Worm (Caenorhabditis elegans): ENCODE data around the gene fbxb-105.

fbxb-105 gene

ce11 chrII:2800550-2801233, 30.0 kb upstream of the fbxb-105 start, which contains the start of gene nhr-119 (continued):
- no peak for TF ChIP-seq madf-5 (GFP tag; IDR thresholded peaks at IDR 0.05)
- TF ChIP-seq mdl-1 (tag; optimal IDR thresholded peaks at IDR 0.05), result peak; percentile 11 to 81
- no peak for TF ChIP-seq dmd-8 (GFP tag; IDR thresholded peaks at IDR 0.05)
- TF ChIP-seq aly-2 (tag; optimal IDR thresholded peaks at IDR 0.05), result no peak
- peak; percentile 85 for TF ChIP-seq nhr-102 (tag; optimal IDR thresholded peaks at IDR 0.05)
- TF ChIP-seq nhr-237 (tag; optimal IDR thresholded peaks at IDR 0.05), result no peak
- TF ChIP-seq tag-97 (GFP tag; IDR thresholded peaks at IDR 0.05), result no peak
- TF ChIP-seq T20F7.1 (GFP tag; optimal IDR thresholded peaks at IDR 0.05), result no peak
- no peak for TF ChIP-seq mxl-2 (GFP tag; conservative IDR thresholded peaks at IDR 0.05)
- TF ChIP-seq nhr-10 (tag; optimal IDR thresholded peaks at IDR 0.05), result peak; percentile 8
- TF ChIP-seq Y75B8A.6 (GFP tag; IDR thresholded peaks at IDR 0.05), result no peak
- TF ChIP-seq lin-38 (GFP tag; IDR thresholded peaks at IDR 0.05), result peak; percentile 35; the same call in 1 of the 2 replicates
- TF ChIP-seq ceh-20 (GFP tag; IDR thresholded peaks at IDR 0.05), result peak; percentile 70
- peak in 1 of 2 experiments; percentile 14 for TF ChIP-seq hif-1 (tag; optimal IDR thresholded peaks at IDR 0.05)
- no peak for TF ChIP-seq snpc-1.2 (GFP tag; IDR thresholded peaks at IDR 0.05)
- TF ChIP-seq lin-13 (GFP tag; optimal IDR thresholded peaks at IDR 0.05), result peak; percentile 6
- TF ChIP-seq mxl-3 (GFP tag; optimal IDR thresholded peaks at IDR 0.05), result peak; percentile 89
- no peak for TF ChIP-seq unc-130 (GFP tag; optimal IDR thresholded peaks at IDR 0.05)
- no peak for TF ChIP-seq ceh-44 (GFP tag; IDR thresholded peaks at IDR 0.05)
- no peak for TF ChIP-seq ctbp-1 (GFP tag; IDR thresholded peaks at IDR 0.05)
- TF ChIP-seq dmd-6 (GFP tag; IDR thresholded peaks at IDR 0.05), result peak; percentile 91
- no peak for TF ChIP-seq nhr-42 (GFP tag; IDR thresholded peaks at IDR 0.05)
- TF ChIP-seq ceh-28 (tag; optimal IDR thresholded peaks at IDR 0.05), result peak; percentile 19
- TF ChIP-seq lir-3 (tag; optimal IDR thresholded peaks at IDR 0.05), result no peak
- no peak for TF ChIP-seq zfp-2 (tag; optimal IDR thresholded peaks at IDR 0.05)
- peak; percentile 44 for TF ChIP-seq nhr-6 (tag; optimal IDR thresholded peaks at IDR 0.05)
- peak; percentile 59 for TF ChIP-seq hmg-1.1 (GFP tag; IDR thresholded peaks at IDR 0.05)
- no peak for TF ChIP-seq ztf-11 (tag; optimal IDR thresholded peaks at IDR 0.05)
- no peak for TF ChIP-seq dmd-9 (GFP tag; IDR thresholded peaks at IDR 0.05)
- peak; percentile 93 for TF ChIP-seq nhr-48 (tag; optimal IDR thresholded peaks at IDR 0.05)
- no peak for TF ChIP-seq nhr-76 (tag; optimal IDR thresholded peaks at IDR 0.05)
- no peak for TF ChIP-seq lim-7 (GFP tag; IDR thresholded peaks at IDR 0.05)
- TF ChIP-seq ceh-32 (tag; optimal IDR thresholded peaks at IDR 0.05; ENCODE audit: poor library complexity), result no peak
- TF ChIP-seq sdz-12 (GFP tag; optimal IDR thresholded peaks at IDR 0.05), result no peak
- TF ChIP-seq nhr-111 (GFP tag; optimal IDR thresholded peaks at IDR 0.05), result no peak
- peak; percentile 96 for TF ChIP-seq dve-1 (tag; optimal IDR thresholded peaks at IDR 0.05; ENCODE audit: insufficient read depth)
- TF ChIP-seq egl-43 (GFP tag; IDR thresholded peaks at IDR 0.05), result no peak
- no peak for TF ChIP-seq R02D3.7 (tag; optimal IDR thresholded peaks at IDR 0.05)
- TF ChIP-seq vab-7 (GFP tag; IDR thresholded peaks at IDR 0.05), result no peak
- TF ChIP-seq ceh-82 (tag; optimal IDR thresholded peaks at IDR 0.05), result no peak
- TF ChIP-seq php-3 (GFP tag; IDR thresholded peaks at IDR 0.05), result peak; percentile 66
- no peak for TF ChIP-seq F37D6.2 (tag; optimal IDR thresholded peaks at IDR 0.05)
- TF ChIP-seq zfp-3 (GFP tag; conservative IDR thresholded peaks at IDR 0.05), result no peak
- TF ChIP-seq cey-2 (tag; optimal IDR thresholded peaks at IDR 0.05; ENCODE audit: borderline replicate concordance, insufficient read depth), result peak; percentile 51
- TF ChIP-seq jun-1 (tag; optimal IDR thresholded peaks at IDR 0.05), result peak; percentile 22
- TF ChIP-seq arid-1 (GFP tag; conservative IDR thresholded peaks at IDR 0.05), result no peak
- TF ChIP-seq lin-1 (GFP tag; IDR thresholded peaks at IDR 0.05), result peak; percentile 74
- TF ChIP-seq tra-1 (GFP tag; IDR thresholded peaks at IDR 0.05), result peak; percentile 83
- TF ChIP-seq lin-15B (tag; optimal IDR thresholded peaks at IDR 0.05), result no peak
- no peak for TF ChIP-seq D1046.2 (GFP tag; IDR thresholded peaks at IDR 0.05)
